In genomic region chr3L:11511243-11511642, dm6 we compare ENCODE assay signal across 1 fruit fly cellular context.
TF ChIP-seq lines count a peak whose summit lies in the region.

No protein-coding gene starts in this region.

TF ChIP-seq in whole organism, embryonic, 481 proteins besides CTCF, POLR2A, EP300 and RAD21 (continued from another document):
- TF ChIP-seq h (optimal IDR thresholded peaks at IDR 0.05; lab: Kevin White, UChicago) (no peak), CG7963 (GFP tag; IDR thresholded peaks at IDR 0.05; lab: Robert Waterston, UW; ENCODE audit: partially characterized antibody) (no peak), CG8924 (tag; optimal IDR thresholded peaks at IDR 0.05; lab: Kevin White, UChicago) (no peak), prd (optimal IDR thresholded peaks at IDR 0.05; lab: Kevin White, UChicago) (no peak), prd (GFP tag; IDR thresholded peaks at IDR 0.05; lab: Robert Waterston, UW) (no peak), Dek (tag; optimal IDR thresholded peaks at IDR 0.05; lab: Kevin White, UChicago) (peak; percentile 39), BEAF-32 (GFP tag; optimal IDR thresholded peaks at IDR 0.05; lab: Kevin White, UChicago) (peak; percentile 31), exex (tag; optimal IDR thresholded peaks at IDR 0.05; lab: Kevin White, UChicago) (peak; percentile 5), crc (GFP tag; optimal IDR thresholded peaks at IDR 0.05; lab: Kevin White, UChicago) (no peak), gsb-n (tag; optimal IDR thresholded peaks at IDR 0.05; lab: Kevin White, UChicago) (no peak), HmgZ (tag; optimal IDR thresholded peaks at IDR 0.05; lab: Kevin White, UChicago) (peak; percentile 22), scrt (GFP tag; optimal IDR thresholded peaks at IDR 0.05; lab: Kevin White, UChicago) (no peak), ERR (GFP tag; optimal IDR thresholded peaks at IDR 0.05; lab: Kevin White, UChicago) (no peak), CG18011 (GFP tag; optimal IDR thresholded peaks at IDR 0.05; lab: Kevin White, UChicago) (no peak), z (GFP tag; IDR thresholded peaks at IDR 0.05; lab: Robert Waterston, UW) (peak; percentile 81), CoRest (tag; optimal IDR thresholded peaks at IDR 0.05; lab: Kevin White, UChicago) (peak; percentile 23), amos (GFP tag; IDR thresholded peaks at IDR 0.05; lab: Robert Waterston, UW; ENCODE audit: partially characterized antibody) (peak; percentile 58), gfzf (GFP tag; optimal IDR thresholded peaks at IDR 0.05; lab: Kevin White, UChicago) (peak; percentile 33), Dfd (GFP tag; optimal IDR thresholded peaks at IDR 0.05; lab: Kevin White, UChicago) (no peak), CG8290 (GFP tag; optimal IDR thresholded peaks at IDR 0.05; lab: Kevin White, UChicago) (no peak), CG8290 (tag; optimal IDR thresholded peaks at IDR 0.05; lab: Kevin White, UChicago) (peak in 1 of 2 experiments; percentile 16), stwl (tag; optimal IDR thresholded peaks at IDR 0.05; lab: Kevin White, UChicago) (peak; percentile 81), chinmo (GFP tag; IDR thresholded peaks at IDR 0.05; lab: Robert Waterston, UW; ENCODE audit: partially characterized antibody) (0 out of 4 replicates have a peak, but pooled peaks have one; percentile 38), CG6854 (GFP tag; optimal IDR thresholded peaks at IDR 0.05; lab: Kevin White, UChicago) (no peak), Dp (GFP tag; optimal IDR thresholded peaks at IDR 0.05; lab: Kevin White, UChicago) (peak; percentile 10), Scr (GFP tag; IDR thresholded peaks at IDR 0.05; lab: Robert Waterston, UW; ENCODE audit: partially characterized antibody) (0 out of 2 replicates have a peak, but pooled peaks have one; percentile 20), sima (GFP tag; optimal IDR thresholded peaks at IDR 0.05; lab: Kevin White, UChicago) (no peak), CG16813 (GFP tag; IDR thresholded peaks at IDR 0.05; lab: Robert Waterston, UW; ENCODE audit: partially characterized antibody) (peak; percentile 50; the same call in 1 of the 3 replicates), pita (GFP tag; optimal IDR thresholded peaks at IDR 0.05; lab: Kevin White, UChicago) (peak; percentile 60), sug (tag; optimal IDR thresholded peaks at IDR 0.05; lab: Kevin White, UChicago) (peak; percentile 22)
